Worm (Caenorhabditis elegans) whole organism, late embryonic: ENCODE data around the gene zipt-15.

ENCODE experiments used
- ama-1 ChIP-seq: fragments of 150-350 bp; optimal IDR thresholded peaks from 2 replicates; lab custom pipeline; 2014
- elt-2 ChIP-seq: sonication (generic microtip); optimal IDR thresholded peaks from 2 replicates; lab custom pipeline; 2016; ENCODE audit warnings: missing genetic modification reagents, missing genetic modification characterization, missing compliant biosample characterization
- nhr-232 ChIP-seq: sonication (generic microtip); optimal IDR thresholded peaks from 2 replicates; lab custom pipeline; 2016; ENCODE audit warnings: missing genetic modification characterization, missing compliant biosample characterization
- odd-2 ChIP-seq: sonication (generic microtip); optimal IDR thresholded peaks from 2 replicates; lab custom pipeline; 2017; ENCODE audit warnings: antibody characterized with exemption, mild to moderate bottlenecking, missing genetic modification characterization, missing compliant biosample characterization
- pag-3 ChIP-seq: sonication (generic microtip); optimal IDR thresholded peaks from 2 replicates; lab custom pipeline; 2016; ENCODE audit warnings: missing compliant biosample characterization, missing genetic modification characterization, borderline replicate concordance
- pha-2 ChIP-seq: sonication (generic microtip); optimal IDR thresholded peaks from 2 replicates; lab custom pipeline; 2017; ENCODE audit warnings: mild to moderate bottlenecking, missing genetic modification characterization, missing compliant biosample characterization
- tbx-2 ChIP-seq: sonication (generic microtip); optimal IDR thresholded peaks from 2 replicates; lab custom pipeline; 2016; ENCODE audit warnings: missing genetic modification characterization, missing compliant biosample characterization

DNA sequence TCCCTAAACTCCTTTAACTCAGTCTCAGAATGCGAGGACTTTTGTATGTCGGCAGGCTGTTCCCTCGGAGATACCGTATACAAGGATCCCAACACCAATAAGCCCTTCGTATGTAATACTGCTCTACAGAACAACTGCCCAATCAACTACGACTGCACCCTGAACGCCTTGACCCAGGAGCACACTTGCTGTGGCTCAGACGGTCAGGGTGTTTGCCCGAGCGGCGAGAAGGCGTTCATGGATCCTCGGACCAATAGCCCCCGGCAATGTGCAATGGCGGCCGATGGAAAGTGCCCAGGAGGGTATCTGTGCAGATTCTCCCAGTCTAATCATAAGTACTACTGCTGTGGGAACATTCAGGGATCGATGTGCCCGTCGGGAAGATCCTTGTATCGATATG, 44.0 kb upstream of the zipt-15 start:
- TF ChIP-seq tbx-2 (no peak), pha-2 (tag; lab: Kevin White, UChicago) (no peak), pag-3 (no peak), ama-1 (lab: Kevin White, UChicago) (no peak), odd-2 (tag; lab: Kevin White, UChicago) (no peak), elt-2 (no peak), nhr-232 (tag; lab: Kevin White, UChicago) (no peak)
